Worm (Caenorhabditis elegans) whole organism, early embryonic: ENCODE measurements around the gene F49H6.12.

Experiments used
- aly-1 ChIP-seq: sonication (generic microtip); optimal IDR thresholded peaks from 2 replicates; lab custom pipeline; 2016; ENCODE audit warnings: missing genetic modification characterization, missing compliant biosample characterization
- ama-1 ChIP-seq: fragments of 150-350 bp; optimal IDR thresholded peaks from 2 replicates; lab custom pipeline; 2014
- ets-7 ChIP-seq: sonication (generic microtip); optimal IDR thresholded peaks from 2 replicates; lab custom pipeline; 2016; ENCODE audit warnings: missing genotype, missing genetic modification characterization, missing compliant biosample characterization
- sea-1 ChIP-seq: fragments of 200-800 bp; sonication (Bioruptor generic); conservative IDR thresholded peaks from 2 replicates; pipeline ENCODE4 v1.3.6; 2022; ENCODE audit warnings: missing genetic modification characterization, missing compliant biosample characterization
- tbx-11 ChIP-seq: fragments of 200-800 bp; sonication (Bioruptor generic); IDR thresholded peaks from 2 replicates; pipeline ENCODE4 v1.3.6; 2022; ENCODE audit warnings: missing genetic modification characterization, missing compliant biosample characterization

DNA sequence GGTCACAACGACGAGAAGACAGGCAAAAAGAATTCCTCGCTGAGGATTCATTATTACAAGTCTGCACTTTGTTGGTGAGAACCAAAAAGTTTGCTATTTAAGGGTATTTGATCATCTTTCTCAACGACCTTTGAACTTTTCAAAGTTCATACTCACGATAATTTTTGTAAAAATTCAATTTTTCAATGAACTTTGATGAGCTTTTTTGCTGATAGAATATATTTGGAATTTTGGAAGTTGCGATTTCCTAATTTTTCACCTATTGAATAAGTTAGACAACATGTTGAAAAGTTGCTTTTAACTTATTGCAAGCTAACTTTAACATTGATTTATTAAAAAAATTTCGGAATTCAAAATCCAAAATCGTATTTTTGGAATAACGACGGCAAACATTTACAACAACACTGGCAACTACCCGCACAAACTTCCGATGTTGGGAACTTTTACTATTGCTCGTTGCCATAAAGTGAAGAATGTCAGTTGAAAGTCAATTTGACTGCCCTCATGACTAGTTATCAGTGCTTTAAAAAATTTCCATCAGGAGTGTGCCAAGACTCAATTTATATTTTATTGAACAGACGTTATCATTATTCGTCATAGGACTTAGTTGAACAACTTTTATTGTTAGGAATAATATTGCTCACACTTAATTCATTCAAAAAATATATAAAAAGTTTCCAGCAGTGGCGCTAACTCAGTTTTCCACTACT is 1.5 kb upstream of the F49H6.12 start, which contains the start of the genes F49H6.8 and F49H6.5:
- TF ChIP-seq ama-1 (lab: Kevin White, UChicago) (no peak), sea-1 (GFP tag; lab: Robert Waterston, UW) (no peak), ets-7 (tag; lab: Kevin White, UChicago) (no peak), aly-1 (tag; lab: Kevin White, UChicago) (no peak), tbx-11 (GFP tag; lab: Robert Waterston, UW) (no peak)
